Fruit fly (Drosophila melanogaster) whole organism, embryonic: Measurements from ENCODE around the gene CG6511.

Experiments
- Antp ChIP-seq: fragments of 200-800 bp; sonication (Bioruptor generic); optimal IDR thresholded peaks from 3 replicates; lab custom pipeline; 2016; ENCODE audit warnings: missing biosample characterization, missing genetic modification characterization
- Bgb ChIP-seq: fragments of 200-800 bp; sonication (Bioruptor generic); IDR thresholded peaks from 2 replicates; pipeline ENCODE4 v1.3.6; 2022; ENCODE audit warnings: missing biosample characterization, missing genetic modification characterization; ENCODE audit not compliant: partially characterized antibody
- CG11093 ChIP-seq: fragments of 200-800 bp; sonication (Bioruptor generic); IDR thresholded peaks from 3 replicates; pipeline ENCODE4 v1.3.6; 2022; ENCODE audit warnings: missing biosample characterization, missing genetic modification characterization
- CG11560 ChIP-seq: fragments of 200-800 bp; sonication (Bioruptor generic); IDR thresholded peaks from 3 replicates; pipeline ENCODE4 v1.3.6; 2022; ENCODE audit warnings: missing biosample characterization, missing genetic modification characterization
- CG11723 ChIP-seq: fragments of 200-800 bp; sonication (Bioruptor generic); optimal IDR thresholded peaks from 2 replicates; lab custom pipeline; 2017; ENCODE audit warnings: missing biosample characterization, mild to moderate bottlenecking, missing genetic modification characterization
- CG1602 ChIP-seq: fragments of 200-800 bp; sonication (Bioruptor generic); optimal IDR thresholded peaks from 3 replicates; lab custom pipeline; 2016; ENCODE audit warnings: missing biosample characterization, missing genetic modification characterization
- CG32767 ChIP-seq: fragments of 200-800 bp; sonication (Bioruptor generic); IDR thresholded peaks from 2 replicates; pipeline ENCODE4 v1.3.6; 2022; ENCODE audit warnings: missing biosample characterization, missing genetic modification characterization
- CG33213 ChIP-seq: fragments of 200-800 bp; sonication (Bioruptor generic); optimal IDR thresholded peaks from 3 replicates; lab custom pipeline; 2016; ENCODE audit warnings: missing biosample characterization, missing genetic modification characterization
- CG4424 ChIP-seq: fragments of 200-800 bp; sonication (Bioruptor generic); optimal IDR thresholded peaks from 3 replicates; lab custom pipeline; 2016; ENCODE audit warnings: missing biosample characterization, missing genetic modification characterization
- CG8359 ChIP-seq: fragments of 200-800 bp; sonication (Bioruptor generic); optimal IDR thresholded peaks from 2 replicates; lab custom pipeline; 2017; ENCODE audit warnings: missing biosample characterization, mild to moderate bottlenecking, missing genetic modification characterization, borderline replicate concordance
- CG9797 ChIP-seq: fragments of 200-800 bp; sonication (Bioruptor generic); optimal IDR thresholded peaks from 3 replicates; lab custom pipeline; 2018; ENCODE audit warnings: missing biosample characterization, mild to moderate bottlenecking, missing genetic modification characterization
- CTCF ChIP-seq: fragments of 200-800 bp; sonication (Bioruptor generic); optimal IDR thresholded peaks from 2 replicates; lab custom pipeline; 2017; ENCODE audit warnings: missing biosample characterization, mild to moderate bottlenecking, missing genetic modification characterization, moderate library complexity
- CoRest ChIP-seq: fragments of 200-800 bp; sonication (Bioruptor generic); optimal IDR thresholded peaks from 3 replicates; lab custom pipeline; 2018; ENCODE audit warnings: missing biosample characterization, mild to moderate bottlenecking, missing genetic modification characterization, moderate library complexity
- Dek ChIP-seq: fragments of 200-800 bp; sonication (Bioruptor generic); optimal IDR thresholded peaks from 3 replicates; lab custom pipeline; 2019; ENCODE audit warnings: missing biosample characterization, mild to moderate bottlenecking, missing genetic modification characterization, moderate library complexity
- Dip2 ChIP-seq: fragments of 200-800 bp; sonication (Bioruptor generic); IDR thresholded peaks from 2 replicates; pipeline ENCODE4 v1.3.6; 2022; ENCODE audit warnings: missing biosample characterization, missing genetic modification characterization
- NC2β ChIP-seq: fragments of 200-800 bp; sonication (Bioruptor generic); optimal IDR thresholded peaks from 2 replicates; lab custom pipeline; 2016; ENCODE audit warnings: missing biosample characterization, missing genetic modification characterization
- Oli ChIP-seq: fragments of 200-800 bp; sonication (Bioruptor generic); optimal IDR thresholded peaks from 2 replicates; lab custom pipeline; 2018; ENCODE audit warnings: missing biosample characterization, mild to moderate bottlenecking, missing genetic modification characterization, moderate library complexity
- Scr ChIP-seq: fragments of 200-800 bp; sonication (Bioruptor generic); IDR thresholded peaks from 2 replicates; pipeline ENCODE4 v1.3.6; 2022; ENCODE audit warnings: missing biosample characterization, missing genetic modification characterization; ENCODE audit not compliant: partially characterized antibody
- Sin3A ChIP-seq: fragments of >200 bp; optimal IDR thresholded peaks from 2 replicates; lab custom pipeline; 2018
- Sry-δ ChIP-seq: fragments of 200-800 bp; sonication (Bioruptor generic); optimal IDR thresholded peaks from 2 replicates; lab custom pipeline; 2016; ENCODE audit warnings: missing biosample characterization, missing genetic modification characterization
- Stat92E ChIP-seq, 3 experiments: fragments of >200 bp in 2 of 3; fragments of 200-800 bp in 1 of 3; sonication (Bioruptor generic) in 1 of 3; optimal IDR thresholded peaks; 2 replicates each; lab custom pipeline; 2017 to 2019; ENCODE audit warnings: missing biosample characterization in 3 of 3, missing genetic modification characterization in 3 of 3, mild to moderate bottlenecking in 1 of 3, moderate library complexity in 1 of 3
- ab ChIP-seq: fragments of 200-800 bp; sonication (Bioruptor generic); optimal IDR thresholded peaks from 2 replicates; lab custom pipeline; 2016; ENCODE audit warnings: missing biosample characterization, missing genetic modification characterization
- abd-A ChIP-seq: fragments of 200-800 bp; sonication (Bioruptor generic); optimal IDR thresholded peaks from 3 replicates; lab custom pipeline; 2019; ENCODE audit warnings: missing biosample characterization, mild to moderate bottlenecking, missing genetic modification characterization, moderate library complexity
- ap ChIP-seq: fragments of 200-800 bp; sonication (Bioruptor generic); IDR thresholded peaks from 2 replicates; pipeline ENCODE4 v1.3.6; 2022; ENCODE audit warnings: missing biosample characterization, missing genetic modification characterization
- bcd ChIP-seq: fragments of 200-800 bp; sonication (Bioruptor generic); optimal IDR thresholded peaks from 2 replicates; lab custom pipeline; 2017; ENCODE audit warnings: missing biosample characterization, mild to moderate bottlenecking, missing genetic modification characterization
- bowl ChIP-seq: fragments of 200-800 bp; sonication (Bioruptor generic); IDR thresholded peaks from 2 replicates; pipeline ENCODE4 v1.3.6; 2022; ENCODE audit warnings: missing biosample characterization, missing genetic modification characterization
- chinmo ChIP-seq: fragments of 200-800 bp; sonication (Bioruptor generic); IDR thresholded peaks from 4 replicates; pipeline ENCODE4 v1.3.6; 2022; ENCODE audit warnings: missing biosample characterization, missing genetic modification characterization; ENCODE audit not compliant: partially characterized antibody
- chm ChIP-seq: fragments of 200-800 bp; sonication (Bioruptor generic); IDR thresholded peaks from 2 replicates; pipeline ENCODE4 v1.3.6; 2022; ENCODE audit warnings: missing biosample characterization, missing genetic modification characterization
- crol ChIP-seq: fragments of 200-800 bp; sonication (Bioruptor generic); IDR thresholded peaks from 2 replicates; pipeline ENCODE4 v1.3.6; 2022; ENCODE audit warnings: missing biosample characterization, missing genetic modification characterization
- dan ChIP-seq: fragments of 200-800 bp; sonication (Bioruptor generic); IDR thresholded peaks from 2 replicates; pipeline ENCODE4 v1.3.6; 2022; ENCODE audit warnings: missing biosample characterization, missing genetic modification characterization
- dati ChIP-seq: fragments of 200-800 bp; sonication (Bioruptor generic); IDR thresholded peaks from 2 replicates; pipeline ENCODE4 v1.3.6; 2022; ENCODE audit warnings: missing biosample characterization, missing genetic modification characterization
- ems ChIP-seq: fragments of 200-800 bp; sonication (Bioruptor generic); optimal IDR thresholded peaks from 3 replicates; lab custom pipeline; 2016; ENCODE audit warnings: missing biosample characterization, missing genetic modification characterization
- eyg ChIP-seq: fragments of 200-800 bp; sonication (Bioruptor generic); optimal IDR thresholded peaks from 3 replicates; lab custom pipeline; 2016; ENCODE audit warnings: missing biosample characterization, missing genetic modification characterization
- fd96Cb ChIP-seq: fragments of 200-800 bp; sonication (Bioruptor generic); optimal IDR thresholded peaks from 2 replicates; lab custom pipeline; 2018; ENCODE audit warnings: missing biosample characterization, mild to moderate bottlenecking, missing genetic modification characterization, moderate library complexity
- gfzf ChIP-seq: fragments of 200-800 bp; sonication (Bioruptor generic); optimal IDR thresholded peaks from 2 replicates; lab custom pipeline; 2016; ENCODE audit warnings: missing biosample characterization, mild to moderate bottlenecking, missing genetic modification characterization, moderate library complexity
- grn ChIP-seq: fragments of 200-800 bp; sonication (Bioruptor generic); optimal IDR thresholded peaks from 3 replicates; lab custom pipeline; 2017; ENCODE audit warnings: missing biosample characterization, missing genetic modification characterization
- insv ChIP-seq, 2 experiments: fragments of 200-800 bp; sonication (Bioruptor generic); optimal IDR thresholded peaks; 3 replicates each; lab custom pipeline; 2016 to 2018; ENCODE audit warnings: missing biosample characterization in 2 of 2, missing genetic modification characterization in 2 of 2
- jigr1 ChIP-seq: fragments of 200-800 bp; sonication (Bioruptor generic); IDR thresholded peaks from 3 replicates; pipeline ENCODE4 v1.3.6; 2022; ENCODE audit warnings: missing biosample characterization, missing genetic modification characterization
- kay ChIP-seq: fragments of 200-800 bp; sonication (Bioruptor generic); optimal IDR thresholded peaks from 2 replicates; lab custom pipeline; 2016; ENCODE audit warnings: missing biosample characterization, missing genetic modification characterization
- lmd ChIP-seq: fragments of 200-800 bp; sonication (Bioruptor generic); IDR thresholded peaks from 2 replicates; pipeline ENCODE4 v1.3.6; 2022; ENCODE audit warnings: missing biosample characterization, missing genetic modification characterization
- luna ChIP-seq: fragments of 200-800 bp; sonication (Bioruptor generic); optimal IDR thresholded peaks from 2 replicates; lab custom pipeline; 2016; ENCODE audit warnings: missing biosample characterization, missing genetic modification characterization
- nau ChIP-seq: fragments of 200-800 bp; sonication (Bioruptor generic); optimal IDR thresholded peaks from 3 replicates; lab custom pipeline; 2017; ENCODE audit warnings: missing biosample characterization, mild to moderate bottlenecking, missing genetic modification characterization, missing genetic modification reagents
- prd ChIP-seq, 3 experiments: fragments of >200 bp in 2 of 3; fragments of 200-800 bp in 1 of 3; sonication (Bioruptor generic) in 1 of 3; optimal IDR thresholded peaks in 2 of 3; IDR thresholded peaks in 1 of 3; 2 replicates in 2 of 3; 3 replicates in 1 of 3; pipeline versions ENCODE4 v1.3.6 to Lab custom; 2017 to 2022; ENCODE audit warnings: missing biosample characterization in 1 of 3, missing genetic modification characterization in 1 of 3
- ro ChIP-seq: fragments of 200-800 bp; sonication (Bioruptor generic); IDR thresholded peaks from 2 replicates; pipeline ENCODE4 v1.3.6; 2022; ENCODE audit warnings: missing biosample characterization, missing genetic modification characterization
- schlank ChIP-seq: fragments of 200-800 bp; sonication (Bioruptor generic); optimal IDR thresholded peaks from 2 replicates; lab custom pipeline; 2018; ENCODE audit warnings: missing biosample characterization, mild to moderate bottlenecking, missing genetic modification characterization
- shn ChIP-seq: fragments of 200-800 bp; sonication (Bioruptor generic); optimal IDR thresholded peaks from 3 replicates; lab custom pipeline; 2016; ENCODE audit warnings: missing biosample characterization, missing genetic modification characterization
- stwl ChIP-seq: fragments of 200-800 bp; sonication (Bioruptor generic); optimal IDR thresholded peaks from 3 replicates; lab custom pipeline; 2018; ENCODE audit warnings: missing biosample characterization, mild to moderate bottlenecking, missing genetic modification characterization, moderate library complexity
- sug ChIP-seq: fragments of 200-800 bp; optimal IDR thresholded peaks from 2 replicates; lab custom pipeline; 2019; ENCODE audit warnings: missing biosample characterization, mild to moderate bottlenecking, missing genetic modification characterization, moderate library complexity
- trh ChIP-seq: fragments of 200-800 bp; sonication (Bioruptor generic); optimal IDR thresholded peaks from 2 replicates; lab custom pipeline; 2016; ENCODE audit warnings: missing biosample characterization, missing genetic modification characterization
- ttk ChIP-seq: fragments of 200-800 bp; sonication (Bioruptor generic); IDR thresholded peaks from 2 replicates; pipeline ENCODE4 v2.1.2; 2022; ENCODE audit warnings: missing biosample characterization, missing genetic modification characterization
- twi ChIP-seq: fragments of 200-800 bp; optimal IDR thresholded peaks from 2 replicates; lab custom pipeline; 2019; ENCODE audit warnings: missing biosample characterization, mild to moderate bottlenecking, missing genetic modification characterization, moderate library complexity

CG6511 gene

DNA sequence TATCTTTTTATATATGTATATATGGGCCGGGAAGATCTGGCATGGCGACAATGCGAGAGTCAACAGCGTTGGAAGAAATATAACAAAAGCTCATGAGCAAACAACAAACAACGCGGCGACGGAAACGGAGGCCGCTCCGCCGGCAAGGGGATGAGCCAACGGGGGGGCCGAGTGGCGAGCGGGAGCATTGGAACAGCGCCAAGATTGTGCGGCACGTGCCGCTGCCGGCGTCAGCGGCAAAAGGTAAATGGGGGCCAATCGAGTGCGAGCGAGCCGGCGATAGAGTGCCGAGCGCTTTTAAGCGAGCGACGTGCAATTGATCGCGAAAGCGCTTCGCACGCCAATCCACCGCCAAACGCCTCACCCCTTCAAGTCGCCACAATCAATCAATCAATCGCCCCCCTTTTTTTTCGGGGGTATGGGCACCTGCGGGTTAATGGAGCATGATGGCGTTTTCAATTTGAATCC, 24.6 kb upstream of the CG6511 start (continued):
- TF ChIP-seq chm (GFP tag; lab: Robert Waterston, UW) (peak; percentile 57), kay (GFP tag; lab: Kevin White, UChicago) (peak; percentile 51), trh (GFP tag; lab: Kevin White, UChicago) (no peak), CG4424 (GFP tag; lab: Kevin White, UChicago) (peak; percentile 46), chinmo (peak; percentile 95), jigr1 (GFP tag; lab: Robert Waterston, UW) (no peak), gfzf (no peak), ro (GFP tag; lab: Robert Waterston, UW) (no peak), CoRest (peak; percentile 51), ab (GFP tag; lab: Kevin White, UChicago) (peak; percentile 16), sug (tag; lab: Kevin White, UChicago) (peak; percentile 98), bowl (no peak; the same call in 1 of the 2 replicates), prd (optimal IDR thresholded peaks at IDR 0.05; lab: Kevin White, UChicago) (no peak), prd (GFP tag; IDR thresholded peaks at IDR 0.05; lab: Robert Waterston, UW) (peak; percentile 40; the same call in 1 of the 3 replicates), dati (no peak), CG11093 (GFP tag; lab: Robert Waterston, UW) (peak; percentile 13; the same call in 1 of the 3 replicates), ems (GFP tag; lab: Kevin White, UChicago) (peak; percentile 32), CG11723 (peak; percentile 79), abd-A (tag; lab: Kevin White, UChicago) (peak; percentile 49), Oli (peak; percentile 40), Antp (GFP tag; lab: Kevin White, UChicago) (peak; percentile 43), NC2β (GFP tag; lab: Kevin White, UChicago) (peak; percentile 32), CG8359 (GFP tag; lab: Kevin White, UChicago) (peak; percentile 56), lmd (GFP tag; lab: Robert Waterston, UW) (no peak), ttk (GFP tag; lab: Robert Waterston, UW) (peak; percentile 55; the same call in 1 of the 2 replicates), Sin3A (lab: Kevin White, UChicago) (no peak), CG32767 (GFP tag; lab: Robert Waterston, UW) (peak; percentile 8; the same call in 1 of the 2 replicates), nau (GFP tag; lab: Kevin White, UChicago) (peak; percentile 80), bcd (GFP tag; lab: Kevin White, UChicago) (peak; percentile 69), fd96Cb (tag; lab: Kevin White, UChicago) (no peak), ap (GFP tag; lab: Robert Waterston, UW) (peak; percentile 26; the same call in 1 of the 2 replicates), eyg (GFP tag; lab: Kevin White, UChicago) (no peak), dan (GFP tag; lab: Robert Waterston, UW) (no peak), CTCF (peak; percentile 12), Stat92E (GFP tag; optimal IDR thresholded peaks at IDR 0.05; lab: Kevin White, UChicago) (no peak), Dek (tag; lab: Kevin White, UChicago) (peak; percentile 44), insv (GFP tag; optimal IDR thresholded peaks at IDR 0.05; lab: Kevin White, UChicago) (peak in 1 of 2 experiments; percentile 28), CG9797 (GFP tag; lab: Kevin White, UChicago) (no peak), shn (no peak), Sry-δ (GFP tag; lab: Kevin White, UChicago) (peak; percentile 14), CG11560 (tag; lab: Robert Waterston, UW) (no peak), Scr (GFP tag; lab: Robert Waterston, UW) (no peak), crol (peak; percentile 97), CG1602 (GFP tag; lab: Kevin White, UChicago) (peak; percentile 18), luna (GFP tag; lab: Kevin White, UChicago) (no peak), schlank (tag; lab: Kevin White, UChicago) (peak; percentile 38), stwl (tag; lab: Kevin White, UChicago) (no peak), CG33213 (GFP tag; lab: Kevin White, UChicago) (peak; percentile 56), grn (GFP tag; lab: Kevin White, UChicago) (peak; percentile 39), Bgb (GFP tag; lab: Robert Waterston, UW) (no peak; the same call in 1 of the 2 replicates), Dip2 (GFP tag; lab: Robert Waterston, UW) (no peak), twi (peak; percentile 28)
